Fruit fly (Drosophila melanogaster): Measurements from ENCODE around the gene CG5787.
A peak's percentile ranks its signal among the peaks of the same experiment; 100 is the strongest.

CG5787 gene

DNA sequence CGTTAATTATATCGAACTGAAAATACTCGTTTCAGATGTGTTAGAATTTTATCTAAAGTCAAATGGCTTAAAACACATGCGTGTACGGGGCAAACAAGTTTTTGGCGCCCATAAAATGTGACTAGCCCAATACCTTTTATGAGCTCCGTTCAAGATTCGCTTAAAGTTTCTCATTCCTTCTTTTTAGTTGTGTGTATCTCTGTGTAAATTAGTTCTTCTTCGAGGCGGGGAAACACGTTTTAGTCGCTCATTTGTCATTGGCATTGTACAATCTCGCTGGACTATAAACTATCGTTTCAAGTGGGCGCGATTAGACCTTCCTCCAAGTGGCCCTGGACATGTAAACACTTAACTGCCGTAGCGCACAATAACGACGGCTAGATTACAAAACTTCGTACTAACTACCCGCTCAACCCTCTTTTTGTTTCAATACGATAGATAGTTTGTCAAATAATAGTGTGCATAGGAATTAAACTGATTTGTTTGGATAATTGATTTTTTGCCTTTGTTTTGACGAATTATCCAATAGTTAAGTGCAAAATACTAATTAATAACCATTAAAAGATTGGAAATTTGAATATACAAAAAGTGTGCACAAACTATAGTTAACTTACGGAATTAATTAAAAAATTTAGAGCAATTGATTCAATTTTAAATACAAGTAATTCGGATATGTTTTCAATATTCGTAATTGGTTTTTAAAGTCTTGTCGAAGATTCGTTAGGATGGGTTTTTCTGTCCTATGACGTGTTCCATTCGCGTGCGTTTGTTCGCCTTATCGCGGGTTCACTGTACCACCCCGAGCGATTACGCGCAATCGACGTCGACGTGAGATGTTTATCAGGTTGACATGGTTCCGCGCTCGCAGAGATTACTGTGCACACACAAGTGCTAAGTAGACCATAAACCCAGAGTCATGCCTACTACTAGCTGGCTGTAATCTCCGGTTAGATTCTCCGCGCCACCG, 8.0 kb upstream of the CG5787 start (continued):
- 0 out of 2 replicates have a peak, but pooled peaks have one; percentile 11 for TF ChIP-seq CG10366 (GFP tag; IDR thresholded peaks at IDR 0.05)
- peak; percentile 51; the same call in 2 of the 3 replicates for TF ChIP-seq B-H1 (GFP tag; IDR thresholded peaks at IDR 0.05)
- TF ChIP-seq Kr (GFP tag; optimal IDR thresholded peaks at IDR 0.05): no peak
- peak; percentile 63; the same call in 2 of the 3 replicates for TF ChIP-seq ci (GFP tag; IDR thresholded peaks at IDR 0.05)
- peak; percentile 11; the same call in 1 of the 2 replicates for TF ChIP-seq bbx (GFP tag; IDR thresholded peaks at IDR 0.05; ENCODE audit: partially characterized antibody)
- TF ChIP-seq dmrt99B (tag; optimal IDR thresholded peaks at IDR 0.05): peak; percentile 57
- peak; percentile 69 for TF ChIP-seq lab (GFP tag; optimal IDR thresholded peaks at IDR 0.05)
- no peak for TF ChIP-seq vvl (GFP tag; IDR thresholded peaks at IDR 0.05)
- no peak for TF ChIP-seq gfzf (GFP tag; optimal IDR thresholded peaks at IDR 0.05)
- TF ChIP-seq CG6272 (GFP tag; IDR thresholded peaks at IDR 0.05): no peak
- no peak for TF ChIP-seq btn (GFP tag; optimal IDR thresholded peaks at IDR 0.05)
- no peak for TF ChIP-seq chif (GFP tag; optimal IDR thresholded peaks at IDR 0.05)
- TF ChIP-seq cas (GFP tag; IDR thresholded peaks at IDR 0.05): no peak
- peak; percentile 67; the same call in 3 of the 4 replicates for TF ChIP-seq Gug (GFP tag; IDR thresholded peaks at IDR 0.05)
- peak; percentile 93 for TF ChIP-seq CG31224 (GFP tag; IDR thresholded peaks at IDR 0.05)
- peak; percentile 61 for TF ChIP-seq Fer3 (tag; optimal IDR thresholded peaks at IDR 0.05)
- no peak for TF ChIP-seq Mes4 (GFP tag; optimal IDR thresholded peaks at IDR 0.05)
- no peak for TF ChIP-seq Eip74EF (GFP tag; optimal IDR thresholded peaks at IDR 0.05)
- TF ChIP-seq CG31388 (GFP tag; optimal IDR thresholded peaks at IDR 0.05): no peak
- TF ChIP-seq Lim3 (GFP tag; IDR thresholded peaks at IDR 0.05): no peak
- TF ChIP-seq gem (tag; optimal IDR thresholded peaks at IDR 0.05): peak; percentile 58
- no peak for TF ChIP-seq CG6791 (GFP tag; IDR thresholded peaks at IDR 0.05; ENCODE audit: partially characterized antibody)
- TF ChIP-seq CG12942 (GFP tag; optimal IDR thresholded peaks at IDR 0.05): no peak
- no peak for TF ChIP-seq toy (GFP tag; IDR thresholded peaks at IDR 0.05)
- TF ChIP-seq CG2875 (GFP tag; optimal IDR thresholded peaks at IDR 0.05): no peak
- TF ChIP-seq Oli (tag; optimal IDR thresholded peaks at IDR 0.05): peak; percentile 17
- no peak for TF ChIP-seq CG12744 (GFP tag; optimal IDR thresholded peaks at IDR 0.05)
- TF ChIP-seq CG11560 (tag; IDR thresholded peaks at IDR 0.05): no peak
- TF ChIP-seq CG34422 (GFP tag; IDR thresholded peaks at IDR 0.05): 0 out of 3 replicates have a peak, but pooled peaks have one; percentile 53
- no peak for TF ChIP-seq esg (GFP tag; conservative IDR thresholded peaks at IDR 0.05)
- TF ChIP-seq Aef1 (GFP tag; IDR thresholded peaks at IDR 0.05): peak; percentile 47; the same call in 1 of the 3 replicates
- no peak for TF ChIP-seq Ets97D (GFP tag; optimal IDR thresholded peaks at IDR 0.05)
- TF ChIP-seq CG1792 (GFP tag; optimal IDR thresholded peaks at IDR 0.05): no peak
- TF ChIP-seq cg (GFP tag; optimal IDR thresholded peaks at IDR 0.05): no peak
- TF ChIP-seq gsb (GFP tag; IDR thresholded peaks at IDR 0.05): 0 out of 2 replicates have a peak, but pooled peaks have one; percentile 9
- TF ChIP-seq CG13296 (GFP tag; optimal IDR thresholded peaks at IDR 0.05): peak; percentile 52
- TF ChIP-seq Rfx (GFP tag; IDR thresholded peaks at IDR 0.05): peak; percentile 60
- TF ChIP-seq GATAe (GFP tag; conservative IDR thresholded peaks at IDR 0.05): peak; percentile 86
- no peak for TF ChIP-seq corto (GFP tag; optimal IDR thresholded peaks at IDR 0.05)
- no peak for TF ChIP-seq insv (GFP tag; optimal IDR thresholded peaks at IDR 0.05)
- no peak for TF ChIP-seq Doc2 (GFP tag; IDR thresholded peaks at IDR 0.05)
- no peak for TF ChIP-seq CG18764 (GFP tag; optimal IDR thresholded peaks at IDR 0.05)
- no peak for TF ChIP-seq CG14965 (GFP tag; optimal IDR thresholded peaks at IDR 0.05; ENCODE audit: borderline replicate concordance)
- TF ChIP-seq ems (GFP tag; optimal IDR thresholded peaks at IDR 0.05): no peak
- TF ChIP-seq br (optimal IDR thresholded peaks at IDR 0.05): no peak
- TF ChIP-seq Ets65A (GFP tag): peak; percentile 62
- no peak for TF ChIP-seq CG8089 (GFP tag; optimal IDR thresholded peaks at IDR 0.05)
- TF ChIP-seq Rx (GFP tag; IDR thresholded peaks at IDR 0.05): peak; percentile 26; the same call in 1 of the 2 replicates
- peak; percentile 61 for TF ChIP-seq lilli (GFP tag; optimal IDR thresholded peaks at IDR 0.05)

Data from whole organism, embryonic.